Worm (Caenorhabditis elegans) whole organism, L3 larva: Measurements from ENCODE around the gene srh-233.

Experiments used
- ZK546.5 ChIP-seq: sonication (generic microtip); optimal IDR thresholded peaks from 2 replicates; lab custom pipeline; 2017; ENCODE audit warnings: missing biosample characterization, missing genetic modification characterization
- aly-2 ChIP-seq: fragments of 150-350 bp; optimal IDR thresholded peaks from 2 replicates; lab custom pipeline; 2014; ENCODE audit warnings: missing biosample characterization, missing genetic modification characterization
- ama-1 ChIP-seq: fragments of 150-350 bp; optimal IDR thresholded peaks from 2 replicates; lab custom pipeline; 2018
- ceh-28 ChIP-seq: fragments of 150-350 bp; optimal IDR thresholded peaks from 2 replicates; lab custom pipeline; 2014; ENCODE audit warnings: missing biosample characterization, missing genetic modification reagents, missing genetic modification characterization
- ceh-9 ChIP-seq: sonication (generic microtip); optimal IDR thresholded peaks from 2 replicates; lab custom pipeline; 2018; ENCODE audit warnings: missing biosample characterization, missing genetic modification characterization
- daf-12 ChIP-seq: fragments of 150-350 bp; optimal IDR thresholded peaks from 2 replicates; lab custom pipeline; 2014; ENCODE audit warnings: missing biosample characterization, missing genetic modification reagents, missing genetic modification characterization
- egl-27 ChIP-seq: sonication (generic microtip); optimal IDR thresholded peaks from 4 replicates; lab custom pipeline; 2017; ENCODE audit warnings: missing biosample characterization, missing genetic modification reagents, missing genetic modification characterization
- elt-2 ChIP-seq: sonication (generic microtip); optimal IDR thresholded peaks from 2 replicates; lab custom pipeline; 2016; ENCODE audit warnings: missing genetic modification reagents, mild to moderate bottlenecking, missing genetic modification characterization, missing compliant biosample characterization
- elt-3 ChIP-seq, 3 experiments: fragments of 150-350 bp in 1 of 3; sonication (generic microtip) in 2 of 3; optimal IDR thresholded peaks; 2 replicates in 2 of 3; 4 replicates in 1 of 3; lab custom pipeline; 2014 to 2017; ENCODE audit warnings: missing biosample characterization in 3 of 3, missing genetic modification characterization in 3 of 3
- fkh-10 ChIP-seq: sonication (generic microtip); optimal IDR thresholded peaks from 2 replicates; lab custom pipeline; 2017; ENCODE audit warnings: missing biosample characterization, missing genetic modification reagents, missing genetic modification characterization
- fkh-2 ChIP-seq: fragments of 150-350 bp; optimal IDR thresholded peaks from 2 replicates; lab custom pipeline; 2014; ENCODE audit warnings: missing biosample characterization, missing genetic modification reagents, missing genetic modification characterization
- fos-1 ChIP-seq: fragments of 150-350 bp; optimal IDR thresholded peaks from 2 replicates; lab custom pipeline; 2014; ENCODE audit warnings: missing biosample characterization, missing genetic modification characterization
- hmg-11 ChIP-seq: sonication (generic microtip); optimal IDR thresholded peaks from 2 replicates; lab custom pipeline; 2016; ENCODE audit warnings: missing genetic modification characterization, missing compliant biosample characterization
- jun-1 ChIP-seq: fragments of 150-350 bp; optimal IDR thresholded peaks from 2 replicates; lab custom pipeline; 2014; ENCODE audit warnings: missing biosample characterization, missing genetic modification reagents, missing genetic modification characterization
- mdl-1 ChIP-seq: fragments of 150-350 bp; optimal IDR thresholded peaks from 2 replicates; lab custom pipeline; 2014; ENCODE audit warnings: missing biosample characterization, missing genetic modification characterization
- mml-1 ChIP-seq: fragments of 150-350 bp; sonication (generic microtip); optimal IDR thresholded peaks from 3 replicates; lab custom pipeline; 2014; ENCODE audit warnings: missing biosample characterization, missing genetic modification characterization
- nfya-1 ChIP-seq: sonication (generic microtip); optimal IDR thresholded peaks from 2 replicates; lab custom pipeline; 2017; ENCODE audit warnings: missing genetic modification characterization, mild to moderate bottlenecking, missing compliant biosample characterization, antibody characterized with exemption, moderate library complexity; ENCODE audit not compliant: insufficient read depth
- nhr-11 ChIP-seq: fragments of 150-350 bp; optimal IDR thresholded peaks from 2 replicates; lab custom pipeline; 2014; ENCODE audit warnings: missing biosample characterization, missing genetic modification characterization
- nhr-12 ChIP-seq: fragments of 150-350 bp; optimal IDR thresholded peaks from 2 replicates; lab custom pipeline; 2014; ENCODE audit warnings: missing biosample characterization, missing genetic modification characterization
- nhr-23 ChIP-seq: fragments of 150-350 bp; optimal IDR thresholded peaks from 2 replicates; lab custom pipeline; 2014; ENCODE audit warnings: missing biosample characterization, missing genetic modification reagents, missing genetic modification characterization
- nhr-237 ChIP-seq: fragments of 150-350 bp; optimal IDR thresholded peaks from 2 replicates; lab custom pipeline; 2014; ENCODE audit warnings: missing biosample characterization, missing genetic modification characterization
- nhr-25 ChIP-seq: sonication (generic microtip); optimal IDR thresholded peaks from 2 replicates; lab custom pipeline; 2017; ENCODE audit warnings: missing biosample characterization, missing genetic modification characterization
- nhr-43 ChIP-seq: sonication (generic microtip); optimal IDR thresholded peaks from 2 replicates; lab custom pipeline; 2016; ENCODE audit warnings: mild to moderate bottlenecking, missing genetic modification characterization, missing compliant biosample characterization; ENCODE audit not compliant: poor library complexity, severe bottlenecking
- nhr-76 ChIP-seq: fragments of 150-350 bp; sonication (generic microtip); optimal IDR thresholded peaks from 5 replicates; lab custom pipeline; 2014; ENCODE audit warnings: missing biosample characterization, missing genetic modification characterization
- nhr-77 ChIP-seq: fragments of 150-350 bp; optimal IDR thresholded peaks from 2 replicates; lab custom pipeline; 2014; ENCODE audit warnings: missing biosample characterization, missing genetic modification characterization
- pha-4 ChIP-seq: fragments of 150-350 bp; optimal IDR thresholded peaks from 2 replicates; lab custom pipeline; 2014; ENCODE audit warnings: missing biosample characterization, missing genetic modification reagents, missing genetic modification characterization
- pqm-1 ChIP-seq: fragments of 150-350 bp; optimal IDR thresholded peaks from 2 replicates; lab custom pipeline; 2017; ENCODE audit warnings: missing biosample characterization, missing genetic modification characterization, inconsistent platforms
- sea-2 ChIP-seq: fragments of 150-350 bp; sonication (generic microtip); optimal IDR thresholded peaks from 4 replicates; lab custom pipeline; 2014; ENCODE audit warnings: missing biosample characterization, missing genetic modification reagents, missing genetic modification characterization
- skn-1 ChIP-seq: fragments of 150-350 bp; optimal IDR thresholded peaks from 2 replicates; lab custom pipeline; 2014; ENCODE audit warnings: missing biosample characterization, missing genetic modification characterization
- tbx-2 ChIP-seq: sonication (generic microtip); optimal IDR thresholded peaks from 2 replicates; lab custom pipeline; 2016; ENCODE audit warnings: mild to moderate bottlenecking, missing genetic modification characterization, missing compliant biosample characterization
- unc-39 ChIP-seq: sonication (generic microtip); optimal IDR thresholded peaks from 4 replicates; lab custom pipeline; 2017; ENCODE audit warnings: missing biosample characterization, missing genetic modification characterization
- unc-62 ChIP-seq: fragments of 150-350 bp; sonication (generic microtip); optimal IDR thresholded peaks from 4 replicates; lab custom pipeline; 2014; ENCODE audit warnings: missing biosample characterization, missing genetic modification reagents, missing genetic modification characterization
- zag-1 ChIP-seq: fragments of 150-350 bp; optimal IDR thresholded peaks from 2 replicates; lab custom pipeline; 2014; ENCODE audit warnings: missing biosample characterization, missing genetic modification characterization
- ztf-11 ChIP-seq: fragments of 150-350 bp; optimal IDR thresholded peaks from 2 replicates; lab custom pipeline; 2014; ENCODE audit warnings: missing biosample characterization, missing genetic modification characterization
- ztf-4 ChIP-seq: fragments of 150-350 bp; optimal IDR thresholded peaks from 2 replicates; lab custom pipeline; 2014; ENCODE audit warnings: missing biosample characterization, missing genetic modification characterization

Gene srh-233

ce11 chrV:20007470-20007869, 41.7 kb upstream of the srh-233 start, which contains the start of gene Y60A3A.23:
Gene Y60A3A.23 (plus strand): TSS chrV:20007770.
- TF ChIP-seq elt-3 (tag; optimal IDR thresholded peaks at IDR 0.05; lab: Kevin White, UChicago) (no peak), ceh-28 (tag; lab: Kevin White, UChicago) (no peak), nhr-12 (no peak), nhr-23 (tag; lab: Kevin White, UChicago) (no peak), jun-1 (tag; lab: Kevin White, UChicago) (no peak), sea-2 (no peak), hmg-11 (tag; lab: Kevin White, UChicago) (no peak), tbx-2 (tag; lab: Kevin White, UChicago) (no peak), fkh-10 (GFP tag; lab: Kevin White, UChicago) (no peak), ceh-9 (tag; lab: Kevin White, UChicago) (no peak), ZK546.5 (tag; lab: Kevin White, UChicago) (no peak), ztf-11 (tag; lab: Kevin White, UChicago) (no peak), nhr-43 (tag; lab: Kevin White, UChicago) (no peak), nhr-237 (tag; lab: Kevin White, UChicago) (no peak), unc-39 (tag; lab: Kevin White, UChicago) (no peak), ztf-4 (tag; lab: Kevin White, UChicago) (no peak), nhr-77 (tag; lab: Kevin White, UChicago) (no peak), nhr-11 (tag; lab: Kevin White, UChicago) (no peak), skn-1 (no peak), daf-12 (tag; lab: Kevin White, UChicago) (no peak)

ce11 chrV:20011199-20011598, 38.0 kb upstream of the srh-233 start:
- TF ChIP-seq nhr-76 (tag; lab: Kevin White, UChicago) (no peak), elt-2 (tag; lab: Kevin White, UChicago) (peak; percentile 80)

DNA sequence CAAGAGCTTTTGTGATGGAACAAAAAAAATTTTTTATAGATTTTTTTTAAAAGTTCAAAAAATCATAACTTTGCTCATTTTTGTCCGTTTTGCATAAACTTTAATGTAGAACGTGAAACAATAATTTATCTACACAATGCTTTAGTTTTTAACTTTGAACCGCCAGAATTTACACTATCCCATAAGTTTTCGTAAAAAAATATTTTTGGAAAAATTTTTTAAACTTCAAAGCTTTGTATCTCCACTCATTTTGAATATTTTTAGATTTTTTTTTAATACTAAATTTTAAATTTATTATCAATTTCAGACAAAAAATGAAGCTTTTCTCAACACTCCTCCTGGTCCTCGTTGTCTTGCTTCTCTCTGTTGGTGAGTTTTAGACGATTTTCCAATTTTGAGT, 37.5 kb upstream of the srh-233 start, which contains the start of gene Y60A3A.21:
TSS of gene Y60A3A.21 (plus strand) at position 301 of the 400 bp plus-strand sequence.
- TF ChIP-seq tbx-2 (tag; lab: Kevin White, UChicago), result no peak
- TF ChIP-seq aly-2 (tag; lab: Kevin White, UChicago), result no peak
- TF ChIP-seq ZK546.5 (tag; lab: Kevin White, UChicago), result no peak
- TF ChIP-seq hmg-11 (tag; lab: Kevin White, UChicago), result no peak
- no peak for TF ChIP-seq ama-1 (lab: Kevin White, UChicago)
- TF ChIP-seq unc-39 (tag; lab: Kevin White, UChicago), result no peak
- no peak for TF ChIP-seq zag-1 (tag; lab: Kevin White, UChicago)
- no peak for TF ChIP-seq mml-1 (tag; lab: Kevin White, UChicago)
- no peak for TF ChIP-seq daf-12 (tag; lab: Kevin White, UChicago)
- TF ChIP-seq fos-1 (tag; lab: Kevin White, UChicago), result no peak
- no peak for TF ChIP-seq unc-62 (GFP tag; lab: Kevin White, UChicago)
- no peak for TF ChIP-seq nhr-25 (tag; lab: Kevin White, UChicago)
- TF ChIP-seq fkh-10 (GFP tag; lab: Kevin White, UChicago), result no peak

DNA sequence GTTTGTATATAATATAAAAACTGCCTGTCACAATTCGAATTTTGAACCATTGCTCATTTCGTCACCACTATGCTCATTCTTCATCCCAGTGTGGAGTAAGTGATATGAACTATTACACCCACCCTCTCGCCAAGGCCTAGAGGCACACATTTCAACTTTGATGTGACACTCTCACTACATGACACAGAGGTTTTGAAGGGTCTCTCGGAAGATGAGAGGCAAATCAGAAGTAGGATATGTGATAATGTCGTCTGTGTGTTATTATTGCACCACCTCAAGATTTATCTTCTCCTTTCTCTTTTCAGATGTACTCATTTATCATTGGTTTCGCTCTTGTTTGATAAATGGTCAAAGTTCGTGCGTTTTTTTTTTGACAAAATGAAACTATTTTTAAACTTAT, 27.8 kb upstream of the srh-233 start:
- no peak for TF ChIP-seq fkh-2 (tag; lab: Kevin White, UChicago)
- TF ChIP-seq sea-2, result no peak
- TF ChIP-seq tbx-2 (tag; lab: Kevin White, UChicago), result no peak
- TF ChIP-seq egl-27 (tag; lab: Kevin White, UChicago), result no peak
- no peak for TF ChIP-seq ceh-9 (tag; lab: Kevin White, UChicago)
- TF ChIP-seq nhr-77 (tag; lab: Kevin White, UChicago), result no peak
- no peak for TF ChIP-seq mdl-1 (tag; lab: Kevin White, UChicago)
- no peak for TF ChIP-seq pqm-1
- no peak for TF ChIP-seq daf-12 (tag; lab: Kevin White, UChicago)
- no peak for TF ChIP-seq nfya-1
- TF ChIP-seq nhr-11 (tag; lab: Kevin White, UChicago), result no peak
- no peak for TF ChIP-seq pha-4 (tag; lab: Kevin White, UChicago)
- TF ChIP-seq unc-62 (GFP tag; lab: Kevin White, UChicago), result no peak
